Worm (Caenorhabditis elegans): ENCODE data around the gene pup-2.

The pup-2 gene

ce11 chrIII:5185620-5186019, at the start of gene pup-2:
Gene pup-2 (plus strand): TSS chrIII:5185920.
- TF ChIP-seq unc-39 (tag; optimal IDR thresholded peaks at IDR 0.05) (no peak), elt-3 (tag; optimal IDR thresholded peaks at IDR 0.05) (no peak), aly-2 (tag; optimal IDR thresholded peaks at IDR 0.05) (no peak), zag-1 (tag; optimal IDR thresholded peaks at IDR 0.05) (no peak), snpc-4 (tag; optimal IDR thresholded peaks at IDR 0.05) (no peak), gmeb-1 (tag; optimal IDR thresholded peaks at IDR 0.05) (no peak), nhr-77 (tag; optimal IDR thresholded peaks at IDR 0.05) (no peak), ama-1 (optimal IDR thresholded peaks at IDR 0.05) (no peak), mdl-1 (tag; optimal IDR thresholded peaks at IDR 0.05) (no peak), unc-55 (GFP tag; optimal IDR thresholded peaks at IDR 0.05) (no peak), lin-39 (tag; optimal IDR thresholded peaks at IDR 0.05) (no peak), F13H6.1 (tag; optimal IDR thresholded peaks at IDR 0.05) (no peak), R02D3.7 (tag; optimal IDR thresholded peaks at IDR 0.05) (no peak), ztf-1 (GFP tag; conservative IDR thresholded peaks at IDR 0.05) (no peak), elt-1 (tag; optimal IDR thresholded peaks at IDR 0.05) (no peak), sem-4 (tag; optimal IDR thresholded peaks at IDR 0.05) (no peak), nhr-21 (tag; optimal IDR thresholded peaks at IDR 0.05) (no peak), ceh-82 (tag; optimal IDR thresholded peaks at IDR 0.05) (no peak), peb-1 (tag; optimal IDR thresholded peaks at IDR 0.05) (no peak)

- TF ChIP-seq nhr-129 (tag; optimal IDR thresholded peaks at IDR 0.05) (no peak), sma-3 (GFP tag; optimal IDR thresholded peaks at IDR 0.05) (no peak), aly-2 (tag; optimal IDR thresholded peaks at IDR 0.05) (no peak), ztf-4 (tag; optimal IDR thresholded peaks at IDR 0.05) (no peak), lsy-2 (tag; optimal IDR thresholded peaks at IDR 0.05) (peak in 1 of 2 experiments; percentile 46), lin-39 (tag; optimal IDR thresholded peaks at IDR 0.05) (no peak), mbf-1 (tag; optimal IDR thresholded peaks at IDR 0.05) (no peak)
Measured at ce11 chrIII:5136033-5136597, 49.6 kb upstream of the pup-2 start, which contains the start of gene tbx-2. Gene tbx-2 (minus strand): TSS chrIII:5136296.

- TF ChIP-seq skn-1 (tag; optimal IDR thresholded peaks at IDR 0.05) = no peak
- TF ChIP-seq fos-1 (tag; optimal IDR thresholded peaks at IDR 0.05) = peak; percentile 58
- TF ChIP-seq lin-39 (tag; optimal IDR thresholded peaks at IDR 0.05) = no peak
- peak; percentile 63 for TF ChIP-seq crh-2 (tag; optimal IDR thresholded peaks at IDR 0.05)
Measured at ce11 chrIII:5137099-5137498, 48.6 kb upstream of the pup-2 start.

ce11 chrIII:5137685-5138084, 48.0 kb upstream of the pup-2 start:
- TF ChIP-seq mab-5 (tag; optimal IDR thresholded peaks at IDR 0.05) (no peak), sma-9 (GFP tag; optimal IDR thresholded peaks at IDR 0.05) (no peak), sma-9 (tag; optimal IDR thresholded peaks at IDR 0.05) (no peak), nhr-21 (tag; optimal IDR thresholded peaks at IDR 0.05) (no peak), unc-39 (tag; optimal IDR thresholded peaks at IDR 0.05) (no peak), nhr-25 (tag; optimal IDR thresholded peaks at IDR 0.05) (no peak), sem-4 (tag; optimal IDR thresholded peaks at IDR 0.05) (no peak), lin-39 (tag; optimal IDR thresholded peaks at IDR 0.05) (no peak), R02D3.7 (tag; optimal IDR thresholded peaks at IDR 0.05) (no peak), alr-1 (tag; optimal IDR thresholded peaks at IDR 0.05) (no peak), elt-1 (tag; optimal IDR thresholded peaks at IDR 0.05) (no peak), nhr-12 (tag; optimal IDR thresholded peaks at IDR 0.05) (no peak), snpc-4 (tag; optimal IDR thresholded peaks at IDR 0.05) (no peak)

- TF ChIP-seq elt-1 (tag; optimal IDR thresholded peaks at IDR 0.05) (no peak), mab-5 (tag; optimal IDR thresholded peaks at IDR 0.05) (no peak), nhr-129 (tag; optimal IDR thresholded peaks at IDR 0.05) (no peak), nhr-21 (tag; optimal IDR thresholded peaks at IDR 0.05) (no peak), ztf-11 (tag; optimal IDR thresholded peaks at IDR 0.05) (no peak)
Measured at ce11 chrIII:5138940-5139533, 46.7 kb upstream of the pup-2 start.

ce11 chrIII:5139768-5140167, 46.0 kb upstream of the pup-2 start:
- TF ChIP-seq lin-39 (tag; optimal IDR thresholded peaks at IDR 0.05) (no peak), dmd-4 (tag; optimal IDR thresholded peaks at IDR 0.05) (no peak)

Data from whole organism, L2 larva.